Fruit fly (Drosophila melanogaster) whole organism: ENCODE results near the gene CG14644.

Experiments
- CG8478 ChIP-seq: fragments of >200 bp; optimal IDR thresholded peaks from 2 replicates; lab custom pipeline; 2018; ENCODE audit warnings: inconsistent platforms
- Dll ChIP-seq: fragments of >200 bp; optimal IDR thresholded peaks from 2 replicates; lab custom pipeline; 2017
- EcR ChIP-seq, 2 experiments: fragments of >200 bp; optimal IDR thresholded peaks; 2 replicates each; lab custom pipeline; 2017; ENCODE audit warnings: missing biosample characterization in 2 of 2, missing genetic modification characterization in 2 of 2, missing genetic modification reagents in 2 of 2
- pan ChIP-seq: fragments of >200 bp; optimal IDR thresholded peaks from 2 replicates; lab custom pipeline; 2017
- psq ChIP-seq: fragments of >200 bp; optimal IDR thresholded peaks from 2 replicates; lab custom pipeline; 2017
- usp ChIP-seq: fragments of >200 bp; optimal IDR thresholded peaks from 2 replicates; lab custom pipeline; 2017; ENCODE audit warnings: missing biosample characterization, missing genetic modification characterization, mixed read lengths

Gene CG14644

DNA sequence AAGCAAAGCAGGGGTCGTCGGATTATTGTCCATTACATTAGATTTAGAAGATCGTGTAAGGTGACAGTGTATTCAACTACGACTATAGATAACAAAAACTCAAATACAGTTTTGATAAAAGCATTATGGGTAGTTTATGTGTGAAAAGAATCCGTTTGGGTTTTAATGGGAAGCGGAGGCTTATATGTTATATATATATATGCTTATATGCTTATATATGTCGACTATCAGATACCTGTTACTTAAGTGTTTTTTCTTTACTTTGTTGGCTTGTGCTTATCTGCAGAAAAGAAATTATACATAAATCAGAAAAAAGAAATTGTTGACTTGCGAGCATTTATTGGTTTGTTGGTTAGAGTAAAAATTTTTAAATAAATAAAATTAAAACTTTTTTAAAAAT, at the start of gene CG14644:
TSS of gene CG14644 (minus strand) at position 101 of the 400 bp plus-strand sequence.
- TF ChIP-seq Dll (lab: Kevin White, UChicago) (no peak), psq (lab: Kevin White, UChicago) (no peak)

DNA sequence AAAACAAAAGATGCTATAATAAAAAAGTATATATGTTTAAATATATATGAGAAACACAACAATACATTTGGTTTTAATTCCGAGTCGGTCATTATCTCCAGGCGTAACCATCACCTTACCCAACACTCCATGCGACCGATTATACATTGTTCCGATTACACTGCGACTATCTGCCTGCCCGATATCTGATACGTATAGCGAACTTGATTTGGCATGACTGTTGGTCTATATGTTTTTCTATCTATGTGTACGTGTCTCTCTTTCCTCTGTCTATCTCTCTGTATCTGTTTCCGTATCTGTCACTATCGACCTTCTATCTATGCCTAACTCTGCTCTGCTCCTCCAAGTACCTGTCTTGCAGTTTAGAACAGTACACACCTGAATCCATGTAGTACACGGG, 48.6 kb upstream of the CG14644 start:
- TF ChIP-seq psq (lab: Kevin White, UChicago) (no peak), Dll (lab: Kevin White, UChicago) (no peak), pan (lab: Kevin White, UChicago) (no peak), EcR (GFP tag; optimal IDR thresholded peaks at IDR 0.05; lab: Kevin White, UChicago) (no peak), CG8478 (lab: Kevin White, UChicago) (no peak), usp (GFP tag; lab: Kevin White, UChicago) (no peak)

DNA sequence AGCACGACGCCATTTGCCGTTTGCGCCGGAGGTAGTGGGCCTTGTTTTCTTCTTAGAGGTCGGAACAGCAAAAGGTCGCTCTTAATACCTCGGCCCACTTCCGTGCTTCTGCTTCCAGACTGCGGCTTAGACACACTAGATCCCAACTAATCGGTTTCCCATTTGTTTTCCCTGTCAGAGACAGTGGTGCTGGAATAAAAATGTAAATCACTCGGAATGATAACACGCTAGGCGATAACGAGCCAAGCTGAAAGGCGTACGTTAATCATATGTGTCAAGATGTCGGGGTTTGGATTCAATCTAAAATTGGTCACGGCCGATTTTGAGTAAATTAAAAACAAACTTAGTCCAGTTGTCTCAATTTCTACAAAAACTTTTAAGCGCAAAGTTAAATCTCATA, 41.8 kb upstream of the CG14644 start, which contains the start of gene Nepl11:
TSS of gene Nepl11 (minus strand) at position 152 of the 400 bp plus-strand sequence.
- no peak for TF ChIP-seq EcR (GFP tag; optimal IDR thresholded peaks at IDR 0.05; lab: Kevin White, UChicago)
- no peak for TF ChIP-seq usp (GFP tag; lab: Kevin White, UChicago)
- no peak for TF ChIP-seq Dll (lab: Kevin White, UChicago)
- TF ChIP-seq psq (lab: Kevin White, UChicago) = no peak
- TF ChIP-seq pan (lab: Kevin White, UChicago) = no peak
- no peak for TF ChIP-seq CG8478 (lab: Kevin White, UChicago)

DNA sequence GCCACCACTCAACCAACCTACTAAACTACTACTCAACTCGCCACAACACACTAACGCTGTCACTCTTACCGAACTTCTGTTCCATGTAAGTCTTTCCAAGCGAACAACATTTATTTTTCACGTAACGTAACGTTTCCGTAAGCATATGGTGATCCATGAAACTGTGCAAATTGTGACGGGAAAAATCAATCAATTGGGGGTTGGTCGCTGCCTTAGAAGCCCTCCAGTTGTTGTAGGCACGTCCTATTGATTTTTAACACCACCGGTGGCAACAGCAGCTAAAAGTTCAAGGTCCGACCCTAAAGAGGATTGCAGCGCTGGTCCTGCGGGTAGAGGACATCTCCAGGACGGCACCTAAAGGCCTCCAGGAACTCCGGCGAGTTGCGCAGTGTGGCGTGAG, 39.3 kb upstream of the CG14644 start:
- TF ChIP-seq CG8478 (lab: Kevin White, UChicago) = no peak
- TF ChIP-seq pan (lab: Kevin White, UChicago) = no peak

DNA sequence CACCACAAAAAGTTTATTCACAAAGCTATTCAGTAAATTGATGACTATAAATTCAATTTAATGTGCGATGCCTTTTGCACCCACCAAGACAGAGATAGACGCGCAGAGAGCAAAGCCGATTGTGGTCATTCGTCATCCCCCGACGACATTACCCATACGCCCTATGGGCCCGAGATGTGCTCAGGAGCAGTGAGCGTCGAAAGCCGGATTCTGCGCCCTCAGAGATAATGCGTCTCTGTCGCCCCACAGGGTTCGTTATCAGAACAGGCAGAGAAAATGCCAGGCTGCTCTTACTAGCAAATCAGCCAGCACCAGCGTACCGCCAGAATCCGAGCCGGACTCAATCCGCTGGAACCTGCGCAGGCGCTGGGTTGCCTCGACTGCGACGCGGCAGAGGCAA, 38.4 kb upstream of the CG14644 start:
- no peak for TF ChIP-seq usp (GFP tag; lab: Kevin White, UChicago)
- TF ChIP-seq CG8478 (lab: Kevin White, UChicago) = no peak
- no peak for TF ChIP-seq psq (lab: Kevin White, UChicago)
- TF ChIP-seq pan (lab: Kevin White, UChicago) = no peak
- TF ChIP-seq Dll (lab: Kevin White, UChicago) = no peak

DNA sequence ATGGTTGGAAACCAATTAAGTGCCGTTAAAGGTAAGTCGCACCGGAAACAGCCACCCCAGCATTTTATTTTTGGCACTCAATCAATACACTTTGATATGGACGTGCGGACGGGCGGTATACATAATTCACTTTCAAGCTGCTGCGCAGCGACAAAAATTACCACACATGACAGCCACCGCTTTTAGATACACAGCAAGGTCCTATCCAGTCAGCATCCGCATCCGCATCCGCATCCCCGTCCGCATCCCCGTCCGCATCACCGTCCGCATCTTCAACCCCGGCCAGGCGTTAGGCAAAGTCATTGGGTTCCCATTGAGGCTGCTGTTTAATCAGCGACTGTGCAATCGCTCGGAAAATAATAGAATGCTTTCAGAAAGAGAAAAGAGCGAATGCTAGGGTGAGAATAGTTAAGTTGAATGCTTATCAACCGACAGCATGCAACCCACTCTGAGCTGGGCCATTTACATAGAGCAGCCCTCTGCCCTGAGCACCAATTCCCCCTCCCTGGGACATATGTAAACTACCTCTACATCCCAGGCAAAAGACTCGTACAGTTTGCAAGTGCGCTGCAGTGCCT, 31.6 kb upstream of the CG14644 start:
- no peak for TF ChIP-seq EcR (GFP tag; optimal IDR thresholded peaks at IDR 0.05; lab: Kevin White, UChicago)
- no peak for TF ChIP-seq psq (lab: Kevin White, UChicago)

DNA sequence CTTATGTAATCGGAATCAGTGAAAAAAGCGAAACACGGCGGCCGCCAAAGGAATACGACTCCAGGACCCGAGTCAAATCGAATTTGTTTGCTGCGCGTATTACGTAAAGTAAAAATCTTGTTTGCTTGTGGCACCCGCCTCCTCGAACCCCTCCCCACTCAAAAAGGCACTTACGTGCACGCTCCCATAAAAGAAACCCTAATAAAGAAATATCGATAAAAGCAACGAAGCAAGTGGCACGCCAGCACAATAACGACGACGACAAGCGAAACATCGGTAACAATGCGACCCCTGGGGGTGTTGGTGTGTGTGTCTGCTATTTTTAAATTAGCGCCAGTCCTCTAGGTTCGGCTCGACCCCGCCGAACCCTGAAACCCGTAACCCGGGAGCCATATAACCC, 29.4 kb upstream of the CG14644 start:
- TF ChIP-seq CG8478 (lab: Kevin White, UChicago) = no peak
- no peak for TF ChIP-seq usp (GFP tag; lab: Kevin White, UChicago)
- TF ChIP-seq EcR (GFP tag; optimal IDR thresholded peaks at IDR 0.05; lab: Kevin White, UChicago) = no peak
- TF ChIP-seq Dll (lab: Kevin White, UChicago) = no peak
- TF ChIP-seq pan (lab: Kevin White, UChicago) = no peak
- no peak for TF ChIP-seq psq (lab: Kevin White, UChicago)

DNA sequence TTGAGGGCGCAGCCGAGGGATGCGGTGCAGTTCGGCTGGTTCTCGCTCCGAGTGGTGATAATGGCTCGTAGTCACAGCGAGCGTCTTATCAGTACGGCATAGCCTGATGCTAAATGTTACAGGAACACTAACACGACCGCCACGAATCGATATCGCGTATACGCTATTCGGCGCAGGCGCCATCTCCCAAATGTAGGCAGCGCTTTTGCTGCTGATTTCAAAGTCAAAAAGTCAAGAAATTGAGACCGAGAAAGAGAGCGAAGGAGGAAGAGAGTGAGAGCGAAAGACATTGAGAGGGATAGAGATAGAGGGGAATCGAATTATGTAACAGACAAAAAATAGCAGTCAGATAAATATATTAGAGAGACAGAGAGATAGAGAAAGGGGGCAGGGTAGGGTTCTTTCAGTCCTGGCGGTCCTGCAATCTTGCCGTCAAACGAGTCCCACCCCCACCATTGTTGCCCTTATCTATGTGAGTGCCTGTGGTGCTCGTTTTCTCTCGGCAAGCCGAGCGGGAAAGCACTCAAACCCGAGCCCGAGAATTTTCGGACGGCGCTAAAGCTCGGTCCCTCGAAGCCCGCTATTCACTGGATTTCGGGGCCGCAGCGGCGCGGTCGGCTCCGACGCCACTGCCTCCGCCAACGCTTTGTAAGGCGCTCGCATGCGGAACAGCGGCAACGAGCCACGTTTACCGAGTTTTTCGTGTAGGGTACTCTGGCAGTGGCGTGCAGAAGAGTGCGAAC, 28.4 kb upstream of the CG14644 start:
- TF ChIP-seq Dll (lab: Kevin White, UChicago) (no peak), pan (lab: Kevin White, UChicago) (no peak), psq (lab: Kevin White, UChicago) (no peak), EcR (GFP tag; optimal IDR thresholded peaks at IDR 0.05; lab: Kevin White, UChicago) (no peak), usp (GFP tag; lab: Kevin White, UChicago) (no peak), CG8478 (lab: Kevin White, UChicago) (no peak)

DNA sequence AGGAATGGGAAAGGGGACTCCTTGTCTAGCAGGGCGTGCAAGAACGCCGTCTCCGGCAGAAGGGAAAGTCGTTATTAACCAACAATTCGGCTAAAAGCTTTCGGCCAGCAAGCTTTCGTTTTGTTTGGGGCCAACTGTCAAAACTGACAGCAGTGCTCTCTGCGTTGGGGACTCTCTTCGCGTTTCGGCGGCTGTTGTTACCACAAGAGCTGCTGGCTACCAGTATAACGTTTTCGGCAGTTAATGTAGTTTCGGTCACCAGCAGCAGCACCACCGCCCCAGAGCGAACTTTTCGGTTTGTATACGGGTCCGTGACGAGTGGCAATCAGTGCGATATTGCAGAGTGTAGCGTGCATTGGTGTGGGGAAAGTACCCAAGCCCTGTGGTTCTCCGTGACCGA, 27.2 kb upstream of the CG14644 start, which contains the start of gene cpx:
TSS of gene cpx (plus strand) at position 160 of the 400 bp plus-strand sequence.
- TF ChIP-seq pan (lab: Kevin White, UChicago) = no peak
- TF ChIP-seq EcR (GFP tag; optimal IDR thresholded peaks at IDR 0.05; lab: Kevin White, UChicago) = no peak
- TF ChIP-seq CG8478 (lab: Kevin White, UChicago) = no peak
- TF ChIP-seq usp (GFP tag; lab: Kevin White, UChicago) = no peak
- TF ChIP-seq Dll (lab: Kevin White, UChicago) = no peak
- no peak for TF ChIP-seq psq (lab: Kevin White, UChicago)

DNA sequence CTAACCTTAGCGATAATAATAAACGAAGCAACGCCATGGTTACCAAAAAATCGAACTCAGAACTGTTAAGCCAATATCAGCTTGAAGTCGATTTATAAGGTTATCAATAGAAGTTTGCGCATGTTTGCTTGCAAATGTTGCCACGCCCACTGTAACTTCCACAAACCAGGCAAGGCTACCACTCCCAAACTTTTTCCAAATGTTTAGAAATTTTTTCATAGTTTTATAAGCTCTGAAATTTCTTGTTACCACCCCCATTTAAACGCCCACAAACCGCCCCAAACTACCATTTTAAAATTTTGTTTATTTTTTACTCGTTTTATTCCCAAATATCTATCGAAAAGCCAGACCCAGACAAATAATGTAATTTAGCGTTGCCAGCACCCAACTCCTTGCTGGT, 25.0 kb upstream of the CG14644 start, which contains the start of gene flip:
TSS of gene flip (minus strand) at position 101 of the 400 bp plus-strand sequence.
- TF ChIP-seq CG8478 (lab: Kevin White, UChicago) (no peak), Dll (lab: Kevin White, UChicago) (no peak)

DNA sequence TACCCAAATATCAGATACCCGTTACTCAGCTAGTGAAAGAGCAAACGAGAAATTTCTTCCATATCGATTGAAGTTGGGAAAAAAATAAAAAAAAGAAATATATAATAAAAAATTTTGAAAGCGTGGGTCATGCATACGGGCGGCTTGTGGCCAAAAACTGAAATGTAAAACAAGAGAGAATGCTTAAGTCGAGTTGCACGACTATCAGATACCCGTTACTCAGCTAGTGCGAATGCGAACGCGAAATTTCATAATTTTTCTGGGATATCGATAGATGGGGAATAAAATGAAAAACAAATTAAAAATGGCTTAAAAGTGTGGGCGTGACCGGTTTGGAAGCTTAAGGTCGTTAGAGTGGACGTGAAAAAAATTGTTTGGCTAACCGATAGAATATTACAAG, 15.5 kb upstream of the CG14644 start:
- TF ChIP-seq usp (GFP tag; lab: Kevin White, UChicago) (no peak), CG8478 (lab: Kevin White, UChicago) (no peak), Dll (lab: Kevin White, UChicago) (no peak), pan (lab: Kevin White, UChicago) (no peak), EcR (GFP tag; optimal IDR thresholded peaks at IDR 0.05; lab: Kevin White, UChicago) (no peak), psq (lab: Kevin White, UChicago) (no peak)

DNA sequence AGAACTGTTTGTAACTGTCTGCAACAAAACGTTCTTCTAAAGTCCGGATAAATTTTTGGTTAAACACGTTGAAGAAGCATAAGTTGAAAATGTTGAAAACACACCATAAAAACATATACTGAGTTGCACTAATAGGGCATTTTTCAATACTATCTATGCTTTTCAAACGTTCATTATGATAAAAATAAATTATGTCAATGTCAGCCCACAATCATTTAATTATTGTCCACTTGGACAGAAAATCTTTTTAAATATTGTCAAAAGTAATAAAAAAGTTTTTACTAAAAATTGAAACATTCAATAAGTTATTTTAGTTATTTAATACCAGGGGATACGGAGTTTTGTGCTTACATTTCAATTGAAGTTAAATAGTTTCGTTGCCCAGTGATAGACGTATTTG, 13.6 kb upstream of the CG14644 start, which contains the start of gene CG1092:
TSS of gene CG1092 (plus strand) at position 301 of the 400 bp plus-strand sequence.
- no peak for TF ChIP-seq EcR (GFP tag; optimal IDR thresholded peaks at IDR 0.05; lab: Kevin White, UChicago)
